Worm (Caenorhabditis elegans) whole organism, L3 larva: ENCODE results near the gene npr-30.

Experiments
- aly-2 ChIP-seq: fragments of 150-350 bp; optimal IDR thresholded peaks from 2 replicates; lab custom pipeline; 2014; ENCODE audit warnings: missing biosample characterization, missing genetic modification characterization
- ceh-16 ChIP-seq: sonication (generic microtip); optimal IDR thresholded peaks from 2 replicates; lab custom pipeline; 2017; ENCODE audit warnings: missing biosample characterization, missing genetic modification characterization
- ceh-28 ChIP-seq: fragments of 150-350 bp; optimal IDR thresholded peaks from 2 replicates; lab custom pipeline; 2014; ENCODE audit warnings: missing biosample characterization, missing genetic modification reagents, missing genetic modification characterization
- daf-12 ChIP-seq: fragments of 150-350 bp; optimal IDR thresholded peaks from 2 replicates; lab custom pipeline; 2014; ENCODE audit warnings: missing biosample characterization, missing genetic modification reagents, missing genetic modification characterization
- egl-5 ChIP-seq: fragments of 150-350 bp; optimal IDR thresholded peaks from 2 replicates; lab custom pipeline; 2017; ENCODE audit warnings: missing biosample characterization, missing genetic modification reagents, missing genetic modification characterization, inconsistent platforms
- elt-1 ChIP-seq: fragments of 150-350 bp; optimal IDR thresholded peaks from 2 replicates; lab custom pipeline; 2014; ENCODE audit warnings: missing biosample characterization, missing genetic modification characterization
- elt-2 ChIP-seq: sonication (generic microtip); optimal IDR thresholded peaks from 2 replicates; lab custom pipeline; 2016; ENCODE audit warnings: missing genetic modification reagents, mild to moderate bottlenecking, missing genetic modification characterization, missing compliant biosample characterization
- elt-3 ChIP-seq, 3 experiments: fragments of 150-350 bp in 1 of 3; sonication (generic microtip) in 2 of 3; optimal IDR thresholded peaks; 2 replicates in 2 of 3; 4 replicates in 1 of 3; lab custom pipeline; 2014 to 2017; ENCODE audit warnings: missing biosample characterization in 3 of 3, missing genetic modification characterization in 3 of 3
- eor-1 ChIP-seq, 2 experiments: fragments of 150-350 bp; optimal IDR thresholded peaks; 2 replicates each; lab custom pipeline; 2014 to 2018; ENCODE audit warnings: missing biosample characterization in 2 of 2, missing genetic modification characterization in 2 of 2
- fkh-10 ChIP-seq: sonication (generic microtip); optimal IDR thresholded peaks from 2 replicates; lab custom pipeline; 2017; ENCODE audit warnings: missing biosample characterization, missing genetic modification reagents, missing genetic modification characterization
- fkh-2 ChIP-seq: fragments of 150-350 bp; optimal IDR thresholded peaks from 2 replicates; lab custom pipeline; 2014; ENCODE audit warnings: missing biosample characterization, missing genetic modification reagents, missing genetic modification characterization
- fos-1 ChIP-seq: fragments of 150-350 bp; optimal IDR thresholded peaks from 2 replicates; lab custom pipeline; 2014; ENCODE audit warnings: missing biosample characterization, missing genetic modification characterization
- jun-1 ChIP-seq: fragments of 150-350 bp; optimal IDR thresholded peaks from 2 replicates; lab custom pipeline; 2014; ENCODE audit warnings: missing biosample characterization, missing genetic modification reagents, missing genetic modification characterization
- lsy-12 ChIP-seq: sonication (generic microtip); optimal IDR thresholded peaks from 2 replicates; lab custom pipeline; 2016; ENCODE audit warnings: mild to moderate bottlenecking, missing genetic modification characterization, missing compliant biosample characterization
- mdl-1 ChIP-seq: fragments of 150-350 bp; optimal IDR thresholded peaks from 2 replicates; lab custom pipeline; 2014; ENCODE audit warnings: missing biosample characterization, missing genetic modification characterization
- mml-1 ChIP-seq: fragments of 150-350 bp; sonication (generic microtip); optimal IDR thresholded peaks from 3 replicates; lab custom pipeline; 2014; ENCODE audit warnings: missing biosample characterization, missing genetic modification characterization
- nfya-1 ChIP-seq: sonication (generic microtip); optimal IDR thresholded peaks from 2 replicates; lab custom pipeline; 2017; ENCODE audit warnings: missing genetic modification characterization, mild to moderate bottlenecking, missing compliant biosample characterization, antibody characterized with exemption, moderate library complexity; ENCODE audit not compliant: insufficient read depth
- nhr-23 ChIP-seq: fragments of 150-350 bp; optimal IDR thresholded peaks from 2 replicates; lab custom pipeline; 2014; ENCODE audit warnings: missing biosample characterization, missing genetic modification reagents, missing genetic modification characterization
- nhr-25 ChIP-seq: sonication (generic microtip); optimal IDR thresholded peaks from 2 replicates; lab custom pipeline; 2017; ENCODE audit warnings: missing biosample characterization, missing genetic modification characterization
- nhr-28 ChIP-seq: fragments of 150-350 bp; optimal IDR thresholded peaks from 2 replicates; lab custom pipeline; 2014; ENCODE audit warnings: missing biosample characterization, missing genetic modification characterization
- pha-4 ChIP-seq: fragments of 150-350 bp; optimal IDR thresholded peaks from 2 replicates; lab custom pipeline; 2014; ENCODE audit warnings: missing biosample characterization, missing genetic modification reagents, missing genetic modification characterization
- pqm-1 ChIP-seq: fragments of 150-350 bp; optimal IDR thresholded peaks from 2 replicates; lab custom pipeline; 2017; ENCODE audit warnings: missing biosample characterization, missing genetic modification characterization, inconsistent platforms
- sea-2 ChIP-seq: fragments of 150-350 bp; sonication (generic microtip); optimal IDR thresholded peaks from 4 replicates; lab custom pipeline; 2014; ENCODE audit warnings: missing biosample characterization, missing genetic modification reagents, missing genetic modification characterization
- snpc-4 ChIP-seq: fragments of 150-350 bp; optimal IDR thresholded peaks from 2 replicates; lab custom pipeline; 2014; ENCODE audit warnings: missing biosample characterization, missing genetic modification characterization
- tbx-2 ChIP-seq: sonication (generic microtip); optimal IDR thresholded peaks from 2 replicates; lab custom pipeline; 2016; ENCODE audit warnings: mild to moderate bottlenecking, missing genetic modification characterization, missing compliant biosample characterization
- unc-62 ChIP-seq: fragments of 150-350 bp; sonication (generic microtip); optimal IDR thresholded peaks from 4 replicates; lab custom pipeline; 2014; ENCODE audit warnings: missing biosample characterization, missing genetic modification reagents, missing genetic modification characterization
- zag-1 ChIP-seq: fragments of 150-350 bp; optimal IDR thresholded peaks from 2 replicates; lab custom pipeline; 2014; ENCODE audit warnings: missing biosample characterization, missing genetic modification characterization
- ztf-11 ChIP-seq: fragments of 150-350 bp; optimal IDR thresholded peaks from 2 replicates; lab custom pipeline; 2014; ENCODE audit warnings: missing biosample characterization, missing genetic modification characterization
- ztf-4 ChIP-seq: fragments of 150-350 bp; optimal IDR thresholded peaks from 2 replicates; lab custom pipeline; 2014; ENCODE audit warnings: missing biosample characterization, missing genetic modification characterization

Gene npr-30

ce11 chrIII:40580-41113 lies 37.5 kb downstream of the npr-30 start, which contains the start of gene col-88:
TSS of gene col-88 (plus strand) at chrIII:41063.
- no peak for TF ChIP-seq unc-62 (GFP tag; lab: Kevin White, UChicago)
- TF ChIP-seq sea-2 (GFP tag; lab: Kevin White, UChicago), result no peak
- peak; percentile 31 for TF ChIP-seq nhr-23 (tag; lab: Kevin White, UChicago)

- TF ChIP-seq ceh-28 (tag; lab: Kevin White, UChicago), result no peak
- no peak for TF ChIP-seq nhr-25 (tag; lab: Kevin White, UChicago)
- no peak for TF ChIP-seq nfya-1 (tag; lab: Kevin White, UChicago)
- TF ChIP-seq ztf-11 (tag; lab: Kevin White, UChicago), result no peak
- TF ChIP-seq pqm-1 (tag; lab: Kevin White, UChicago), result no peak
- TF ChIP-seq eor-1 (tag; optimal IDR thresholded peaks at IDR 0.05; lab: Kevin White, UChicago), result no peak
- TF ChIP-seq mml-1, result no peak
- TF ChIP-seq fkh-10 (GFP tag; lab: Kevin White, UChicago), result no peak
- TF ChIP-seq elt-1 (tag; lab: Kevin White, UChicago), result no peak
- TF ChIP-seq mdl-1 (tag; lab: Kevin White, UChicago), result no peak
- TF ChIP-seq, all 47 proteins: peak for 0
Measured at ce11 chrIII:41484-41883, 38.4 kb downstream of the npr-30 start.

ce11 chrIII:42725-43124 lies 39.6 kb downstream of the npr-30 start:
- TF ChIP-seq unc-62 (GFP tag; lab: Kevin White, UChicago) (no peak), elt-3 (tag; optimal IDR thresholded peaks at IDR 0.05; lab: Kevin White, UChicago) (no peak), nfya-1 (tag; lab: Kevin White, UChicago) (no peak), ceh-28 (tag; lab: Kevin White, UChicago) (no peak), elt-2 (tag; lab: Kevin White, UChicago) (no peak), jun-1 (no peak), fkh-10 (GFP tag; lab: Kevin White, UChicago) (no peak), pha-4 (no peak), mdl-1 (tag; lab: Kevin White, UChicago) (no peak)

ce11 chrIII:48329-48728 lies 45.2 kb downstream of the npr-30 start:
- TF ChIP-seq fkh-2, result no peak
- no peak for TF ChIP-seq ceh-16 (tag; lab: Kevin White, UChicago)
- TF ChIP-seq snpc-4 (tag; lab: Kevin White, UChicago), result no peak

ce11 chrIII:49064-49463 lies 45.9 kb downstream of the npr-30 start:
- no peak for TF ChIP-seq egl-5 (tag; lab: Kevin White, UChicago)
- no peak for TF ChIP-seq zag-1 (tag; lab: Kevin White, UChicago)
- TF ChIP-seq tbx-2 (tag; lab: Kevin White, UChicago), result no peak
- no peak for TF ChIP-seq ceh-16 (tag; lab: Kevin White, UChicago)
- no peak for TF ChIP-seq fkh-10 (GFP tag; lab: Kevin White, UChicago)
- no peak for TF ChIP-seq fos-1 (tag; lab: Kevin White, UChicago)
- TF ChIP-seq aly-2 (tag; lab: Kevin White, UChicago), result no peak
- no peak for TF ChIP-seq unc-62 (GFP tag; lab: Kevin White, UChicago)
- TF ChIP-seq daf-12 (tag; lab: Kevin White, UChicago), result no peak

ce11 chrIII:50418-50817 lies 47.3 kb downstream of the npr-30 start:
- no peak for TF ChIP-seq ztf-4
- TF ChIP-seq lsy-12, result no peak
- no peak for TF ChIP-seq sea-2 (GFP tag; lab: Kevin White, UChicago)
- no peak for TF ChIP-seq mdl-1 (tag; lab: Kevin White, UChicago)
- TF ChIP-seq nhr-28 (tag; lab: Kevin White, UChicago), result no peak
- no peak for TF ChIP-seq tbx-2 (tag; lab: Kevin White, UChicago)
- TF ChIP-seq nhr-25 (tag; lab: Kevin White, UChicago), result no peak
- TF ChIP-seq pqm-1 (tag; lab: Kevin White, UChicago), result no peak
